Worm (Caenorhabditis elegans) whole organism, young adult: Measurements from ENCODE around the gene pigk-1.
A peak's percentile ranks its signal among the peaks of the same experiment; 100 is the strongest.

ENCODE experiments used
- B0035.1 ChIP-seq: sonication (generic microtip); optimal IDR thresholded peaks from 2 replicates; lab custom pipeline; 2016; ENCODE audit warnings: missing genetic modification characterization, mild to moderate bottlenecking, missing compliant biosample characterization, missing genotype, missing genetic modification reagents
- B0261.1 ChIP-seq: sonication (generic microtip); optimal IDR thresholded peaks from 2 replicates; lab custom pipeline; 2016; ENCODE audit warnings: mild to moderate bottlenecking, missing genetic modification characterization, moderate library complexity, missing compliant biosample characterization
- C17E4.6 ChIP-seq: fragments of 200-800 bp; sonication (Bioruptor generic); IDR thresholded peaks from 2 replicates; pipeline ENCODE4 v1.3.6; 2022; ENCODE audit warnings: missing genetic modification reagents, missing genetic modification characterization, missing compliant biosample characterization
- F23B12.7 ChIP-seq: sonication (generic microtip); optimal IDR thresholded peaks from 2 replicates; lab custom pipeline; 2017; ENCODE audit warnings: missing genetic modification characterization, mild to moderate bottlenecking, missing compliant biosample characterization, antibody characterized with exemption, moderate library complexity; ENCODE audit not compliant: insufficient read depth
- F39B2.1 ChIP-seq: fragments of 200-800 bp; sonication (Bioruptor generic); IDR thresholded peaks from 2 replicates; pipeline ENCODE4 v1.3.6; 2022; ENCODE audit warnings: missing genetic modification reagents, missing genetic modification characterization, missing compliant biosample characterization
- K11D2.4 ChIP-seq: fragments of 200-800 bp; sonication (Bioruptor generic); IDR thresholded peaks from 2 replicates; pipeline ENCODE4 v1.3.6; 2022; ENCODE audit warnings: missing genetic modification reagents, missing genetic modification characterization, missing compliant biosample characterization
- T07F8.4 ChIP-seq: sonication (generic microtip); optimal IDR thresholded peaks from 2 replicates; lab custom pipeline; 2016; ENCODE audit warnings: mild to moderate bottlenecking, missing genetic modification characterization, moderate library complexity, missing compliant biosample characterization
- T26A5.8 ChIP-seq: sonication (generic microtip); optimal IDR thresholded peaks from 2 replicates; lab custom pipeline; 2016; ENCODE audit warnings: missing genetic modification characterization, missing compliant biosample characterization
- Y56A3A.18 ChIP-seq: fragments of 200-800 bp; sonication (Bioruptor generic); IDR thresholded peaks from 2 replicates; pipeline ENCODE4 v1.3.6; 2022; ENCODE audit warnings: missing genetic modification reagents, missing genetic modification characterization, missing compliant biosample characterization
- Y67H2A.10 ChIP-seq: fragments of 200-800 bp; sonication (Bioruptor generic); conservative IDR thresholded peaks from 2 replicates; pipeline ENCODE4 v1.3.6; 2022; ENCODE audit warnings: missing genetic modification reagents, missing genetic modification characterization, missing compliant biosample characterization
- Y95B8A.8 ChIP-seq: fragments of 200-800 bp; sonication (Bioruptor generic); IDR thresholded peaks from 2 replicates; pipeline ENCODE4 v1.3.6; 2022; ENCODE audit warnings: missing genetic modification reagents, missing genetic modification characterization, missing compliant biosample characterization
- aptf-2 ChIP-seq: fragments of 200-800 bp; sonication (Bioruptor generic); conservative IDR thresholded peaks from 2 replicates; pipeline ENCODE4 v1.3.6; 2022; ENCODE audit warnings: missing genetic modification reagents, missing genetic modification characterization, missing compliant biosample characterization
- atf-7 ChIP-seq: sonication (generic microtip); optimal IDR thresholded peaks from 2 replicates; lab custom pipeline; 2017; ENCODE audit warnings: mild to moderate bottlenecking, missing genetic modification characterization, missing compliant biosample characterization
- attf-3 ChIP-seq: fragments of 200-800 bp; sonication (Bioruptor generic); conservative IDR thresholded peaks from 2 replicates; pipeline ENCODE4 v1.3.6; 2022; ENCODE audit warnings: missing genetic modification reagents, missing genetic modification characterization, missing compliant biosample characterization
- bed-1 ChIP-seq: fragments of 200-800 bp; sonication (Bioruptor generic); IDR thresholded peaks from 2 replicates; pipeline ENCODE4 v1.3.6; 2022; ENCODE audit warnings: missing genetic modification reagents, missing genetic modification characterization, missing compliant biosample characterization
- cebp-1 ChIP-seq, 2 experiments: fragments of 200-800 bp in 1 of 2; sonication (Bioruptor generic) in 1 of 2; sonication (generic microtip) in 1 of 2; IDR thresholded peaks in 1 of 2; optimal IDR thresholded peaks in 1 of 2; 2 replicates each; pipeline versions ENCODE4 v1.3.6 to Lab custom; 2017 to 2022; ENCODE audit warnings: missing compliant biosample characterization in 2 of 2, missing genetic modification characterization in 2 of 2, mild to moderate bottlenecking in 1 of 2, missing genetic modification reagents in 1 of 2, moderate library complexity in 1 of 2
- ceh-79 ChIP-seq: sonication (generic microtip); optimal IDR thresholded peaks from 2 replicates; lab custom pipeline; 2017; ENCODE audit warnings: mild to moderate bottlenecking, missing genetic modification characterization, missing compliant biosample characterization
- efl-1 ChIP-seq: fragments of 150-350 bp; optimal IDR thresholded peaks from 2 replicates; lab custom pipeline; 2014; ENCODE audit warnings: missing biosample characterization, missing genetic modification reagents, missing genetic modification characterization
- egl-18 ChIP-seq: fragments of 200-800 bp; sonication (Bioruptor generic); IDR thresholded peaks from 2 replicates; pipeline ENCODE4 v1.3.6; 2022; ENCODE audit warnings: missing genetic modification reagents, missing genetic modification characterization, missing compliant biosample characterization
- ekl-4 ChIP-seq: fragments of 200-800 bp; sonication (Bioruptor generic); IDR thresholded peaks from 2 replicates; pipeline ENCODE4 v1.3.6; 2022; ENCODE audit warnings: missing genetic modification reagents, missing genetic modification characterization, missing compliant biosample characterization
- ets-4 ChIP-seq: fragments of 200-800 bp; sonication (Bioruptor generic); optimal IDR thresholded peaks from 2 replicates; lab custom pipeline; 2018; ENCODE audit warnings: mild to moderate bottlenecking, missing genetic modification characterization, missing compliant biosample characterization
- fkh-3 ChIP-seq: sonication (generic microtip); optimal IDR thresholded peaks from 2 replicates; lab custom pipeline; 2016; ENCODE audit warnings: mild to moderate bottlenecking, missing genetic modification characterization, missing compliant biosample characterization
- hlh-12 ChIP-seq: sonication (generic microtip); optimal IDR thresholded peaks from 2 replicates; lab custom pipeline; 2016; ENCODE audit warnings: missing genetic modification characterization, missing compliant biosample characterization
- hrde-1 ChIP-seq: sonication (generic microtip); optimal IDR thresholded peaks from 2 replicates; lab custom pipeline; 2016; ENCODE audit warnings: missing genetic modification characterization, mild to moderate bottlenecking, missing compliant biosample characterization, moderate library complexity, missing genotype, missing genetic modification reagents, borderline replicate concordance
- hsf-1 ChIP-seq: fragments of 200-800 bp; sonication (Bioruptor generic); IDR thresholded peaks from 2 replicates; pipeline ENCODE4 v1.3.6; 2022; ENCODE audit warnings: missing genetic modification reagents, missing genetic modification characterization, missing compliant biosample characterization
- lag-1 ChIP-seq: fragments of 200-800 bp; sonication (Bioruptor generic); IDR thresholded peaks from 2 replicates; pipeline ENCODE4 v1.3.6; 2022; ENCODE audit warnings: missing genetic modification reagents, missing genetic modification characterization, missing compliant biosample characterization
- lin-40 ChIP-seq: sonication (generic microtip); optimal IDR thresholded peaks from 2 replicates; lab custom pipeline; 2016; ENCODE audit warnings: missing genetic modification characterization, mild to moderate bottlenecking, missing compliant biosample characterization, missing genotype, missing genetic modification reagents
- lin-54 ChIP-seq: fragments of 200-800 bp; sonication (Bioruptor generic); optimal IDR thresholded peaks from 2 replicates; lab custom pipeline; 2018; ENCODE audit warnings: mild to moderate bottlenecking, missing genetic modification characterization, missing compliant biosample characterization
- lsy-27 ChIP-seq: sonication (generic microtip); optimal IDR thresholded peaks from 2 replicates; lab custom pipeline; 2017; ENCODE audit warnings: missing genetic modification characterization, mild to moderate bottlenecking, missing compliant biosample characterization, antibody characterized with exemption, missing genotype, borderline replicate concordance; ENCODE audit not compliant: insufficient read depth
- madf-10 ChIP-seq: sonication (generic microtip); optimal IDR thresholded peaks from 2 replicates; lab custom pipeline; 2016; ENCODE audit warnings: mild to moderate bottlenecking, missing genetic modification characterization, missing compliant biosample characterization
- madf-8 ChIP-seq: fragments of 200-800 bp; sonication (Bioruptor generic); conservative IDR thresholded peaks from 2 replicates; pipeline ENCODE4 v1.3.6; 2022; ENCODE audit warnings: missing genetic modification reagents, missing genetic modification characterization, missing compliant biosample characterization
- mcd-1 ChIP-seq: fragments of 200-800 bp; sonication (Bioruptor generic); IDR thresholded peaks from 2 replicates; pipeline ENCODE4 v1.3.6; 2022; ENCODE audit warnings: missing genetic modification reagents, missing genetic modification characterization, missing compliant biosample characterization
- mxl-1 ChIP-seq: sonication (generic microtip); optimal IDR thresholded peaks from 2 replicates; lab custom pipeline; 2016; ENCODE audit warnings: missing genetic modification characterization, missing compliant biosample characterization
- nfya-1 ChIP-seq: sonication (generic microtip); optimal IDR thresholded peaks from 2 replicates; lab custom pipeline; 2017; ENCODE audit warnings: antibody characterized with exemption, missing compliant biosample characterization, missing genetic modification characterization, borderline replicate concordance; ENCODE audit not compliant: insufficient read depth
- nhr-120 ChIP-seq: fragments of 200-800 bp; sonication (Bioruptor generic); IDR thresholded peaks from 2 replicates; pipeline ENCODE4 v1.3.6; 2022; ENCODE audit warnings: missing genetic modification characterization, missing compliant biosample characterization
- nhr-179 ChIP-seq: sonication (generic microtip); optimal IDR thresholded peaks from 2 replicates; lab custom pipeline; 2016; ENCODE audit warnings: mild to moderate bottlenecking, missing genetic modification characterization, missing compliant biosample characterization
- nhr-80 ChIP-seq: sonication (generic microtip); optimal IDR thresholded peaks from 2 replicates; lab custom pipeline; 2016; ENCODE audit warnings: missing genetic modification characterization, missing compliant biosample characterization
- rec-8 ChIP-seq, 2 experiments: sonication (generic microtip); optimal IDR thresholded peaks; 2 replicates each; lab custom pipeline; 2016; ENCODE audit warnings: mild to moderate bottlenecking in 2 of 2, missing genetic modification characterization in 2 of 2, missing genetic modification reagents in 2 of 2, missing genotype in 2 of 2, missing biosample characterization in 1 of 2, missing compliant biosample characterization in 1 of 2, moderate library complexity in 1 of 2
- snpc-1.3 ChIP-seq: sonication (generic microtip); optimal IDR thresholded peaks from 2 replicates; lab custom pipeline; 2017; ENCODE audit warnings: missing genetic modification characterization, mild to moderate bottlenecking, missing compliant biosample characterization, antibody characterized with exemption, moderate library complexity, missing genotype, missing genetic modification reagents; ENCODE audit not compliant: insufficient read depth
- snpc-3.4 ChIP-seq: sonication (generic microtip); optimal IDR thresholded peaks from 2 replicates; lab custom pipeline; 2017; ENCODE audit warnings: missing genetic modification characterization, mild to moderate bottlenecking, missing compliant biosample characterization, antibody characterized with exemption, moderate library complexity, missing genotype, missing genetic modification reagents
- tbp1 ChIP-seq: fragments of 200-800 bp; sonication (Bioruptor generic); optimal IDR thresholded peaks from 2 replicates; lab custom pipeline; 2018; ENCODE audit warnings: mild to moderate bottlenecking, missing genetic modification characterization, missing compliant biosample characterization
- tlf-1 ChIP-seq: fragments of 200-800 bp; sonication (Bioruptor generic); optimal IDR thresholded peaks from 2 replicates; lab custom pipeline; 2018; ENCODE audit warnings: mild to moderate bottlenecking, missing genetic modification characterization, missing compliant biosample characterization
- unc-62 ChIP-seq: fragments of 150-350 bp; optimal IDR thresholded peaks from 2 replicates; lab custom pipeline; 2014; ENCODE audit warnings: missing biosample characterization, missing genetic modification reagents, missing genetic modification characterization
- zim-3 ChIP-seq: sonication (generic microtip); optimal IDR thresholded peaks from 2 replicates; lab custom pipeline; 2017; ENCODE audit warnings: mild to moderate bottlenecking, missing genetic modification characterization, moderate library complexity, missing compliant biosample characterization
- ztf-25 ChIP-seq: fragments of 200-800 bp; sonication (Bioruptor generic); IDR thresholded peaks from 2 replicates; pipeline ENCODE4 v1.3.6; 2022; ENCODE audit warnings: missing genetic modification reagents, missing genetic modification characterization, missing compliant biosample characterization
- ztf-26 ChIP-seq: sonication (generic microtip); optimal IDR thresholded peaks from 2 replicates; lab custom pipeline; 2017; ENCODE audit warnings: missing genetic modification characterization, missing compliant biosample characterization

pigk-1 gene

DNA sequence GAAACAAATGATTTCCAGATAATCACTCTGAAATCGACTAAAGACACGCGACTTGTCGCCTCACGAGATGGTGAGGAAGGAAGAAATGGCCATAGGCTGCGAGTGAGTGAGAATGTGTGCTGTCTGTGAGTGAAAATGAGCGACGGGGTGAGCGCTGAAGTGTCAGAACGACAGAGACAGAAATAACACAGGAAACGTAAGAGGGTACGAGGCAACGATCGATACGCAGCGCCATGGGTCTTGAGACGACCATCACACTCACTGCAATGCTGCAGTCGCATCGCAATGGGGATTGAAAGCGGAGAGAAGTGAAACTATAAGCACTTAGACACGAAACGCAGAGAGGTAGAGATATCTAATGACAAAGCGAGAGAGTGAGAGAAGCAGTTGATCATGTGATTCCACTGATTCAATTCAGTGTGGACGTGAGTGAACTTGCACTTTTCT, 27.0 kb downstream of the pigk-1 start (continued):
- TF ChIP-seq Y95B8A.8 (GFP tag; lab: Robert Waterston, UW), result peak; percentile 54; the same call in 1 of the 2 replicates
- TF ChIP-seq snpc-3.4 (tag; lab: Kevin White, UChicago), result no peak
- TF ChIP-seq cebp-1 (GFP tag; IDR thresholded peaks at IDR 0.05; lab: Robert Waterston, UW), result 0 out of 2 replicates have a peak, but pooled peaks have one; percentile 56
- peak; percentile 92 for TF ChIP-seq cebp-1 (tag; optimal IDR thresholded peaks at IDR 0.05; lab: Kevin White, UChicago)
- TF ChIP-seq F23B12.7, result peak; percentile 27
- no peak for TF ChIP-seq hlh-12 (tag; lab: Kevin White, UChicago)
- TF ChIP-seq lag-1 (GFP tag; lab: Robert Waterston, UW), result no peak
- peak; percentile 65 for TF ChIP-seq tbp1 (GFP tag; lab: Kevin White, UChicago)
- peak; percentile 84 for TF ChIP-seq madf-10
- TF ChIP-seq unc-62 (GFP tag; lab: Kevin White, UChicago), result peak; percentile 53
- TF ChIP-seq atf-7 (tag; lab: Kevin White, UChicago), result peak; percentile 87
- TF ChIP-seq ekl-4 (GFP tag; lab: Robert Waterston, UW), result peak; percentile 74
- TF ChIP-seq rec-8 (tag; optimal IDR thresholded peaks at IDR 0.05; lab: Kevin White, UChicago), result peak in 1 of 2 experiments; percentile 7
- TF ChIP-seq ceh-79 (tag; lab: Kevin White, UChicago), result peak; percentile 46
- no peak for TF ChIP-seq lsy-27 (tag; lab: Kevin White, UChicago)
- no peak for TF ChIP-seq efl-1 (GFP tag; lab: Kevin White, UChicago)
- no peak for TF ChIP-seq aptf-2 (GFP tag; lab: Robert Waterston, UW)
- 0 out of 2 replicates have a peak, but pooled peaks have one; percentile 6 for TF ChIP-seq hsf-1
- TF ChIP-seq ets-4 (GFP tag; lab: Kevin White, UChicago), result peak; percentile 73
- no peak for TF ChIP-seq Y56A3A.18 (GFP tag; lab: Robert Waterston, UW)
- peak; percentile 59 for TF ChIP-seq T07F8.4
- TF ChIP-seq K11D2.4, result peak; percentile 86; the same call in 1 of the 2 replicates
- peak; percentile 75 for TF ChIP-seq nhr-80 (tag; lab: Kevin White, UChicago)
- TF ChIP-seq mcd-1 (GFP tag; lab: Robert Waterston, UW), result peak; percentile 82
- peak; percentile 8 for TF ChIP-seq B0261.1 (tag; lab: Kevin White, UChicago)
- peak; percentile 46 for TF ChIP-seq B0035.1
- no peak for TF ChIP-seq nhr-120 (GFP tag; lab: Robert Waterston, UW)
- TF ChIP-seq Y67H2A.10 (GFP tag; lab: Robert Waterston, UW), result peak; percentile 54; the same call in 1 of the 2 replicates
- TF ChIP-seq T26A5.8, result no peak
- 0 out of 2 replicates have a peak, but pooled peaks have one; percentile 12 for TF ChIP-seq F39B2.1 (GFP tag; lab: Robert Waterston, UW)
- no peak for TF ChIP-seq attf-3 (GFP tag; lab: Robert Waterston, UW)
- no peak for TF ChIP-seq nhr-179 (tag; lab: Kevin White, UChicago)
- no peak for TF ChIP-seq nfya-1 (tag; lab: Kevin White, UChicago)
- no peak for TF ChIP-seq madf-8 (GFP tag; lab: Robert Waterston, UW)
- TF ChIP-seq fkh-3, result no peak
- 0 out of 2 replicates have a peak, but pooled peaks have one; percentile 26 for TF ChIP-seq ztf-25
- TF ChIP-seq C17E4.6 (GFP tag; lab: Robert Waterston, UW), result 0 out of 2 replicates have a peak, but pooled peaks have one; percentile 41
- peak; percentile 57 for TF ChIP-seq lin-54 (GFP tag; lab: Kevin White, UChicago)
- no peak for TF ChIP-seq hrde-1 (tag; lab: Kevin White, UChicago)
- TF ChIP-seq tlf-1 (GFP tag; lab: Kevin White, UChicago), result peak; percentile 81
- peak; percentile 44 for TF ChIP-seq zim-3 (tag; lab: Kevin White, UChicago)
- TF ChIP-seq bed-1 (GFP tag; lab: Robert Waterston, UW), result no peak
- TF ChIP-seq mxl-1 (tag; lab: Kevin White, UChicago), result no peak
- TF ChIP-seq snpc-1.3, result no peak
- peak; percentile 93 for TF ChIP-seq lin-40
- peak; percentile 78; the same call in 1 of the 2 replicates for TF ChIP-seq egl-18
- TF ChIP-seq ztf-26 (tag; lab: Kevin White, UChicago), result peak; percentile 81
